Fruit fly (Drosophila melanogaster) whole organism, embryonic: ENCODE data around the gene Baldspot.

ENCODE experiments used
- Ada2b ChIP-seq: fragments of 200-800 bp; sonication (Bioruptor generic); IDR thresholded peaks from 2 replicates; pipeline ENCODE4 v1.3.6; 2022; ENCODE audit warnings: missing biosample characterization, missing genetic modification characterization
- CG10267 ChIP-seq: fragments of 200-800 bp; sonication (Bioruptor generic); optimal IDR thresholded peaks from 2 replicates; lab custom pipeline; 2018; ENCODE audit warnings: missing biosample characterization, mild to moderate bottlenecking, missing genetic modification characterization, moderate library complexity
- CG10462 ChIP-seq: fragments of 200-800 bp; sonication (Bioruptor generic); optimal IDR thresholded peaks from 2 replicates; lab custom pipeline; 2016; ENCODE audit warnings: missing biosample characterization, missing genetic modification characterization
- CG11560 ChIP-seq: fragments of 200-800 bp; sonication (Bioruptor generic); IDR thresholded peaks from 3 replicates; pipeline ENCODE4 v1.3.6; 2022; ENCODE audit warnings: missing biosample characterization, missing genetic modification characterization
- CG12219 ChIP-seq: fragments of 200-800 bp; sonication (Bioruptor generic); optimal IDR thresholded peaks from 3 replicates; lab custom pipeline; 2018; ENCODE audit warnings: missing biosample characterization, mild to moderate bottlenecking, missing genetic modification characterization
- CG12391 ChIP-seq: fragments of 200-800 bp; sonication (Bioruptor generic); optimal IDR thresholded peaks from 3 replicates; lab custom pipeline; 2018; ENCODE audit warnings: missing biosample characterization, mild to moderate bottlenecking, missing genetic modification characterization, moderate library complexity
- CG13123 ChIP-seq: fragments of 200-800 bp; sonication (Bioruptor generic); optimal IDR thresholded peaks from 2 replicates; lab custom pipeline; 2016; ENCODE audit warnings: missing biosample characterization, missing genetic modification characterization
- CG14710 ChIP-seq: fragments of 200-800 bp; sonication (Bioruptor generic); optimal IDR thresholded peaks from 3 replicates; lab custom pipeline; 2019; ENCODE audit warnings: missing biosample characterization, mild to moderate bottlenecking, missing genetic modification characterization, moderate library complexity
- CG15073 ChIP-seq: fragments of 200-800 bp; sonication (Bioruptor generic); optimal IDR thresholded peaks from 2 replicates; lab custom pipeline; 2016; ENCODE audit warnings: missing biosample characterization, missing genetic modification characterization
- CG17359 ChIP-seq: fragments of 200-800 bp; sonication (Bioruptor generic); optimal IDR thresholded peaks from 3 replicates; lab custom pipeline; 2018; ENCODE audit warnings: missing biosample characterization, mild to moderate bottlenecking, missing genetic modification characterization, moderate library complexity
- CG18476 ChIP-seq: fragments of 200-800 bp; sonication (Bioruptor generic); optimal IDR thresholded peaks from 2 replicates; lab custom pipeline; 2016; ENCODE audit warnings: missing biosample characterization, mild to moderate bottlenecking, missing genetic modification characterization
- CG2116 ChIP-seq: fragments of 200-800 bp; sonication (Bioruptor generic); optimal IDR thresholded peaks from 3 replicates; lab custom pipeline; 2018; ENCODE audit warnings: missing biosample characterization, mild to moderate bottlenecking, missing genetic modification characterization
- CG2202 ChIP-seq: fragments of 200-800 bp; sonication (Bioruptor generic); optimal IDR thresholded peaks from 2 replicates; lab custom pipeline; 2018; ENCODE audit warnings: missing biosample characterization, mild to moderate bottlenecking, missing genetic modification characterization
- CG31441 ChIP-seq: fragments of 200-800 bp; sonication (Bioruptor generic); IDR thresholded peaks from 2 replicates; pipeline ENCODE4 v1.3.6; 2022; ENCODE audit warnings: missing biosample characterization, missing genetic modification characterization
- CG32767 ChIP-seq: fragments of 200-800 bp; sonication (Bioruptor generic); IDR thresholded peaks from 2 replicates; pipeline ENCODE4 v1.3.6; 2022; ENCODE audit warnings: missing biosample characterization, missing genetic modification characterization
- CG33213 ChIP-seq: fragments of 200-800 bp; sonication (Bioruptor generic); optimal IDR thresholded peaks from 3 replicates; lab custom pipeline; 2016; ENCODE audit warnings: missing biosample characterization, missing genetic modification characterization
- CG34376 ChIP-seq: fragments of 200-800 bp; sonication (Bioruptor generic); optimal IDR thresholded peaks from 2 replicates; lab custom pipeline; 2018; ENCODE audit warnings: missing biosample characterization, mild to moderate bottlenecking, missing genetic modification characterization
- CG4360 ChIP-seq: fragments of 200-800 bp; sonication (Bioruptor generic); IDR thresholded peaks from 2 replicates; pipeline ENCODE4 v1.3.6; 2022; ENCODE audit warnings: missing biosample characterization, missing genetic modification characterization
- CG5245 ChIP-seq: fragments of 200-800 bp; sonication (Bioruptor generic); optimal IDR thresholded peaks from 3 replicates; lab custom pipeline; 2016; ENCODE audit warnings: missing biosample characterization, missing genetic modification characterization
- CG7372 ChIP-seq: fragments of 200-800 bp; sonication (Bioruptor generic); IDR thresholded peaks from 2 replicates; pipeline ENCODE4 v1.3.6; 2022; ENCODE audit warnings: missing biosample characterization, missing genetic modification characterization
- CG8765 ChIP-seq: fragments of 200-800 bp; sonication (Bioruptor generic); IDR thresholded peaks from 2 replicates; pipeline ENCODE4 v1.3.6; 2022; ENCODE audit warnings: missing biosample characterization, missing genetic modification characterization
- Dek ChIP-seq: fragments of 200-800 bp; sonication (Bioruptor generic); optimal IDR thresholded peaks from 3 replicates; lab custom pipeline; 2019; ENCODE audit warnings: missing biosample characterization, mild to moderate bottlenecking, missing genetic modification characterization, moderate library complexity
- Dip3 ChIP-seq: fragments of 200-800 bp; sonication (Bioruptor generic); optimal IDR thresholded peaks from 3 replicates; lab custom pipeline; 2016; ENCODE audit warnings: missing biosample characterization, missing genetic modification characterization
- Doc3 ChIP-seq: fragments of 200-800 bp; sonication (Bioruptor generic); IDR thresholded peaks from 3 replicates; pipeline ENCODE4 v1.3.6; 2022; ENCODE audit warnings: missing biosample characterization, missing genetic modification characterization; ENCODE audit not compliant: partially characterized antibody
- Fer2 ChIP-seq: fragments of 200-800 bp; sonication (Bioruptor generic); optimal IDR thresholded peaks from 2 replicates; lab custom pipeline; 2018; ENCODE audit warnings: missing biosample characterization, mild to moderate bottlenecking, missing genetic modification characterization, moderate library complexity
- HLH3B ChIP-seq: fragments of 200-800 bp; sonication (Bioruptor generic); IDR thresholded peaks from 2 replicates; pipeline ENCODE4 v1.3.6; 2022; ENCODE audit warnings: missing biosample characterization, missing genetic modification characterization
- Hr51 ChIP-seq, 2 experiments: fragments of 200-800 bp; sonication (Bioruptor generic); optimal IDR thresholded peaks; 2 replicates in 1 of 2; 3 replicates in 1 of 2; lab custom pipeline; 2016 to 2018; ENCODE audit warnings: missing biosample characterization in 2 of 2, missing genetic modification characterization in 2 of 2, mild to moderate bottlenecking in 1 of 2, moderate library complexity in 1 of 2
- Hr78 ChIP-seq, 2 experiments: fragments of 200-800 bp in 1 of 2; fragments of >200 bp in 1 of 2; sonication (Bioruptor generic) in 1 of 2; optimal IDR thresholded peaks; 2 replicates each; lab custom pipeline; 2017 to 2019; ENCODE audit warnings: missing biosample characterization in 2 of 2, missing genetic modification characterization in 2 of 2, mild to moderate bottlenecking in 1 of 2, moderate library complexity in 1 of 2
- Lpt ChIP-seq: fragments of >200 bp; optimal IDR thresholded peaks from 2 replicates; lab custom pipeline; 2018; ENCODE audit warnings: missing biosample characterization, missing genetic modification characterization
- Max ChIP-seq: fragments of 200-800 bp; sonication (Bioruptor generic); optimal IDR thresholded peaks from 2 replicates; lab custom pipeline; 2016; ENCODE audit warnings: missing biosample characterization, mild to moderate bottlenecking, missing genetic modification characterization
- Mrtf ChIP-seq: fragments of 200-800 bp; sonication (Bioruptor generic); IDR thresholded peaks from 3 replicates; pipeline ENCODE4 v1.3.6; 2022; ENCODE audit warnings: missing biosample characterization, missing genetic modification characterization
- Nf-YB ChIP-seq: fragments of 200-800 bp; sonication (Bioruptor generic); optimal IDR thresholded peaks from 3 replicates; lab custom pipeline; 2019; ENCODE audit warnings: missing biosample characterization, mild to moderate bottlenecking, missing genetic modification characterization, moderate library complexity
- Xrp1 ChIP-seq: fragments of 200-800 bp; sonication (Bioruptor generic); IDR thresholded peaks from 2 replicates; pipeline ENCODE4 v1.3.6; 2022; ENCODE audit warnings: missing biosample characterization, missing genetic modification characterization
- ci ChIP-seq: fragments of 200-800 bp; sonication (Bioruptor generic); IDR thresholded peaks from 3 replicates; pipeline ENCODE4 v1.3.6; 2022; ENCODE audit warnings: missing biosample characterization, missing genetic modification characterization
- dysf ChIP-seq: fragments of 200-800 bp; sonication (Bioruptor generic); IDR thresholded peaks from 3 replicates; pipeline ENCODE4 v1.3.6; 2022; ENCODE audit warnings: missing biosample characterization, missing genetic modification characterization
- eyg ChIP-seq: fragments of 200-800 bp; sonication (Bioruptor generic); optimal IDR thresholded peaks from 3 replicates; lab custom pipeline; 2016; ENCODE audit warnings: missing biosample characterization, missing genetic modification characterization
- fu2 ChIP-seq: fragments of 200-800 bp; sonication (Bioruptor generic); optimal IDR thresholded peaks from 2 replicates; lab custom pipeline; 2016; ENCODE audit warnings: missing biosample characterization, missing genetic modification characterization
- gro ChIP-seq: fragments of 200-800 bp; sonication (Bioruptor generic); optimal IDR thresholded peaks from 2 replicates; lab custom pipeline; 2016; ENCODE audit warnings: missing biosample characterization, missing genetic modification characterization
- ham ChIP-seq: fragments of 200-800 bp; sonication (Bioruptor generic); IDR thresholded peaks from 2 replicates; pipeline ENCODE4 v1.3.6; 2022; ENCODE audit warnings: missing biosample characterization, missing genetic modification characterization
- kay ChIP-seq: fragments of 200-800 bp; sonication (Bioruptor generic); optimal IDR thresholded peaks from 2 replicates; lab custom pipeline; 2016; ENCODE audit warnings: missing biosample characterization, missing genetic modification characterization
- lilli ChIP-seq: fragments of 200-800 bp; sonication (Bioruptor generic); optimal IDR thresholded peaks from 3 replicates; lab custom pipeline; 2016; ENCODE audit warnings: missing biosample characterization, missing genetic modification characterization
- lola ChIP-seq, 3 experiments: fragments of >200 bp in 2 of 3; fragments of 200-800 bp in 1 of 3; sonication (Bioruptor generic) in 1 of 3; optimal IDR thresholded peaks; 2 replicates each; lab custom pipeline; 2017 to 2019; ENCODE audit warnings: missing biosample characterization in 3 of 3, missing genetic modification characterization in 3 of 3, mild to moderate bottlenecking in 1 of 3, moderate library complexity in 1 of 3
- nau ChIP-seq: fragments of 200-800 bp; sonication (Bioruptor generic); optimal IDR thresholded peaks from 3 replicates; lab custom pipeline; 2017; ENCODE audit warnings: missing biosample characterization, mild to moderate bottlenecking, missing genetic modification characterization, missing genetic modification reagents
- org-1 ChIP-seq: fragments of 200-800 bp; sonication (Bioruptor generic); optimal IDR thresholded peaks from 2 replicates; lab custom pipeline; 2017; ENCODE audit warnings: missing biosample characterization, missing genetic modification characterization
- p53 ChIP-seq: fragments of 200-800 bp; sonication (Bioruptor generic); optimal IDR thresholded peaks from 2 replicates; lab custom pipeline; 2016; ENCODE audit warnings: missing biosample characterization, missing genetic modification characterization
- pho ChIP-seq: fragments of 200-800 bp; sonication (Bioruptor generic); optimal IDR thresholded peaks from 2 replicates; lab custom pipeline; 2016; ENCODE audit warnings: missing biosample characterization, missing genetic modification characterization
- pzg ChIP-seq: fragments of 200-800 bp; sonication (Bioruptor generic); optimal IDR thresholded peaks from 3 replicates; lab custom pipeline; 2018; ENCODE audit warnings: missing biosample characterization, mild to moderate bottlenecking, missing genetic modification characterization, moderate library complexity
- salm ChIP-seq: fragments of 200-800 bp; sonication (Bioruptor generic); optimal IDR thresholded peaks from 2 replicates; lab custom pipeline; 2018; ENCODE audit warnings: missing biosample characterization, mild to moderate bottlenecking, missing genetic modification characterization
- sens ChIP-seq: fragments of 200-800 bp; sonication (Bioruptor generic); peaks from one replicate; lab custom pipeline; 2016; ENCODE audit warnings: missing biosample characterization, missing genetic modification characterization
- sob ChIP-seq: fragments of 200-800 bp; sonication (Bioruptor generic); IDR thresholded peaks from 2 replicates; pipeline ENCODE4 v1.3.6; 2022; ENCODE audit warnings: missing biosample characterization, missing genetic modification characterization
- zfh1 ChIP-seq: fragments of 200-800 bp; sonication (Bioruptor generic); IDR thresholded peaks from 3 replicates; pipeline ENCODE4 v1.3.6; 2022; ENCODE audit warnings: missing biosample characterization, missing genetic modification characterization

Gene Baldspot

dm6 chr3L:16642088-16642507 lies 19.3 kb downstream of the Baldspot start (continued):
- TF ChIP-seq Hr51 (GFP tag; optimal IDR thresholded peaks at IDR 0.05; lab: Kevin White, UChicago): peak in 1 of 2 experiments; percentile 70
- no peak for TF ChIP-seq lilli
- TF ChIP-seq Lpt: no peak
- peak; percentile 50 for TF ChIP-seq Nf-YB (GFP tag; lab: Kevin White, UChicago)
- no peak for TF ChIP-seq Dip3 (GFP tag; lab: Kevin White, UChicago)
- TF ChIP-seq CG32767 (GFP tag; lab: Robert Waterston, UW): 0 out of 2 replicates have a peak, but pooled peaks have one; percentile 22
- no peak for TF ChIP-seq ham (GFP tag; lab: Robert Waterston, UW)
- peak; percentile 34 for TF ChIP-seq CG2202
- TF ChIP-seq CG2116 (GFP tag; lab: Kevin White, UChicago): no peak
- peak; percentile 39; the same call in 1 of the 2 replicates for TF ChIP-seq Xrp1 (GFP tag; lab: Robert Waterston, UW)
- peak; percentile 62 for TF ChIP-seq CG17359
- peak; percentile 18 for TF ChIP-seq CG18476 (GFP tag; lab: Kevin White, UChicago)
- peak; percentile 30 for TF ChIP-seq CG12219 (GFP tag; lab: Kevin White, UChicago)
- TF ChIP-seq CG33213 (GFP tag; lab: Kevin White, UChicago): no peak
- peak; percentile 23 for TF ChIP-seq CG10462
- TF ChIP-seq kay (GFP tag; lab: Kevin White, UChicago): no peak
- TF ChIP-seq p53 (GFP tag; lab: Kevin White, UChicago): no peak
- no peak for TF ChIP-seq CG13123
- peak; percentile 94 for TF ChIP-seq sens
- TF ChIP-seq CG7372 (GFP tag; lab: Robert Waterston, UW): no peak
- no peak for TF ChIP-seq eyg (GFP tag; lab: Kevin White, UChicago)
- peak; percentile 49 for TF ChIP-seq CG5245 (GFP tag; lab: Kevin White, UChicago)
- TF ChIP-seq CG14710 (tag; lab: Kevin White, UChicago): peak; percentile 73
- peak; percentile 49; the same call in 1 of the 3 replicates for TF ChIP-seq ci (GFP tag; lab: Robert Waterston, UW)
- TF ChIP-seq zfh1 (GFP tag; lab: Robert Waterston, UW): peak; percentile 63; the same call in 1 of the 3 replicates
- TF ChIP-seq dysf (GFP tag; lab: Robert Waterston, UW): no peak
- peak; percentile 5 for TF ChIP-seq Dek (tag; lab: Kevin White, UChicago)
- TF ChIP-seq pzg (GFP tag; lab: Kevin White, UChicago): no peak
- TF ChIP-seq Max (GFP tag; lab: Kevin White, UChicago): peak; percentile 27
- no peak for TF ChIP-seq Mrtf (GFP tag; lab: Robert Waterston, UW)
- TF ChIP-seq CG4360 (GFP tag; lab: Robert Waterston, UW): no peak
- TF ChIP-seq sob (GFP tag; lab: Robert Waterston, UW): 0 out of 2 replicates have a peak, but pooled peaks have one; percentile 18
- no peak for TF ChIP-seq fu2 (GFP tag; lab: Kevin White, UChicago)
- TF ChIP-seq org-1: peak; percentile 30
- no peak for TF ChIP-seq Fer2 (tag; lab: Kevin White, UChicago)
- TF ChIP-seq CG15073 (GFP tag; lab: Kevin White, UChicago): peak; percentile 15
- peak in 1 of 3 experiments; percentile 85 for TF ChIP-seq lola (GFP tag; optimal IDR thresholded peaks at IDR 0.05; lab: Kevin White, UChicago)
- TF ChIP-seq CG11560: no peak
- TF ChIP-seq salm: no peak
- peak; percentile 58 for TF ChIP-seq CG10267 (tag; lab: Kevin White, UChicago)
- TF ChIP-seq HLH3B (GFP tag; lab: Robert Waterston, UW): no peak
- peak; percentile 71 for TF ChIP-seq CG12391 (tag; lab: Kevin White, UChicago)
- no peak for TF ChIP-seq Doc3 (GFP tag; lab: Robert Waterston, UW)
- TF ChIP-seq CG34376: no peak
- TF ChIP-seq CG8765 (GFP tag; lab: Robert Waterston, UW): no peak
- TF ChIP-seq gro (GFP tag; lab: Kevin White, UChicago): no peak
- peak; percentile 34 for TF ChIP-seq nau (GFP tag; lab: Kevin White, UChicago)
- TF ChIP-seq CG31441 (GFP tag; lab: Robert Waterston, UW): peak; percentile 87
- peak in 1 of 2 experiments; percentile 84 for TF ChIP-seq Hr78 (GFP tag; optimal IDR thresholded peaks at IDR 0.05; lab: Kevin White, UChicago)
- no peak for TF ChIP-seq Ada2b (GFP tag; lab: Robert Waterston, UW)
- no peak for TF ChIP-seq pho (GFP tag; lab: Kevin White, UChicago)
